Fruit fly (Drosophila melanogaster) whole organism, embryonic: ENCODE data around the gene VhaM9.7-c.

Source experiments
- Atf-2 ChIP-seq: fragments of 200-800 bp; sonication (Bioruptor generic); optimal IDR thresholded peaks from 2 replicates; lab custom pipeline; 2016; ENCODE audit warnings: missing biosample characterization, missing genetic modification characterization
- BEAF-32 ChIP-seq: fragments of 200-800 bp; sonication (Bioruptor generic); optimal IDR thresholded peaks from 3 replicates; lab custom pipeline; 2017; ENCODE audit warnings: missing biosample characterization, missing genetic modification characterization, mild to moderate bottlenecking, moderate library complexity, missing genetic modification reagents
- CG10654 ChIP-seq: fragments of 200-800 bp; sonication (Bioruptor generic); optimal IDR thresholded peaks from 2 replicates; lab custom pipeline; 2016; ENCODE audit warnings: missing biosample characterization, missing genetic modification characterization
- CG10959 ChIP-seq: fragments of 200-800 bp; sonication (Bioruptor generic); IDR thresholded peaks from 2 replicates; pipeline ENCODE4 v1.3.6; 2022; ENCODE audit warnings: missing biosample characterization, missing genetic modification characterization
- CG11696 ChIP-seq: fragments of 200-800 bp; sonication (Bioruptor generic); IDR thresholded peaks from 2 replicates; pipeline ENCODE4 v1.3.6; 2022; ENCODE audit warnings: missing biosample characterization, missing genetic modification characterization
- CG12219 ChIP-seq: fragments of 200-800 bp; sonication (Bioruptor generic); optimal IDR thresholded peaks from 3 replicates; lab custom pipeline; 2018; ENCODE audit warnings: missing biosample characterization, mild to moderate bottlenecking, missing genetic modification characterization
- CG12236 ChIP-seq: fragments of 200-800 bp; sonication (Bioruptor generic); optimal IDR thresholded peaks from 2 replicates; lab custom pipeline; 2016; ENCODE audit warnings: missing biosample characterization, missing genetic modification characterization
- CG1233 ChIP-seq: fragments of 200-800 bp; sonication (Bioruptor generic); optimal IDR thresholded peaks from 4 replicates; lab custom pipeline; 2018; ENCODE audit warnings: missing biosample characterization, mild to moderate bottlenecking, missing genetic modification characterization
- CG13123 ChIP-seq: fragments of 200-800 bp; sonication (Bioruptor generic); optimal IDR thresholded peaks from 2 replicates; lab custom pipeline; 2016; ENCODE audit warnings: missing biosample characterization, missing genetic modification characterization
- CG15073 ChIP-seq: fragments of 200-800 bp; sonication (Bioruptor generic); optimal IDR thresholded peaks from 2 replicates; lab custom pipeline; 2016; ENCODE audit warnings: missing biosample characterization, missing genetic modification characterization
- CG15269 ChIP-seq: fragments of 200-800 bp; sonication (Bioruptor generic); optimal IDR thresholded peaks from 2 replicates; lab custom pipeline; 2018; ENCODE audit warnings: missing biosample characterization, mild to moderate bottlenecking, missing genetic modification characterization, moderate library complexity
- CG15514 ChIP-seq: fragments of 200-800 bp; sonication (Bioruptor generic); optimal IDR thresholded peaks from 3 replicates; lab custom pipeline; 2017; ENCODE audit warnings: missing biosample characterization, missing genetic modification characterization, mild to moderate bottlenecking, moderate library complexity, missing genetic modification reagents
- CG15696 ChIP-seq: fragments of 200-800 bp; sonication (Bioruptor generic); optimal IDR thresholded peaks from 2 replicates; lab custom pipeline; 2019; ENCODE audit warnings: missing biosample characterization, mild to moderate bottlenecking, missing genetic modification characterization, moderate library complexity
- CG1602 ChIP-seq: fragments of 200-800 bp; sonication (Bioruptor generic); optimal IDR thresholded peaks from 3 replicates; lab custom pipeline; 2016; ENCODE audit warnings: missing biosample characterization, missing genetic modification characterization
- CG17361 ChIP-seq: fragments of 200-800 bp; sonication (Bioruptor generic); IDR thresholded peaks from 3 replicates; pipeline ENCODE4 v1.3.6; 2022; ENCODE audit warnings: missing biosample characterization, missing genetic modification characterization
- CG17912 ChIP-seq: fragments of 200-800 bp; sonication (Bioruptor generic); optimal IDR thresholded peaks from 2 replicates; lab custom pipeline; 2018; ENCODE audit warnings: missing biosample characterization, mild to moderate bottlenecking, missing genetic modification characterization
- CG42726 ChIP-seq: fragments of 200-800 bp; sonication (Bioruptor generic); IDR thresholded peaks from 2 replicates; pipeline ENCODE4 v1.3.6; 2022; ENCODE audit warnings: missing biosample characterization, missing genetic modification characterization; ENCODE audit not compliant: partially characterized antibody
- CG6254 ChIP-seq: fragments of 200-800 bp; sonication (Bioruptor generic); optimal IDR thresholded peaks from 3 replicates; lab custom pipeline; 2017; ENCODE audit warnings: mild to moderate bottlenecking, missing biosample characterization, missing genetic modification reagents, missing genetic modification characterization
- CG6272 ChIP-seq: fragments of 200-800 bp; sonication (Bioruptor generic); IDR thresholded peaks from 2 replicates; pipeline ENCODE4 v1.3.6; 2022; ENCODE audit warnings: missing biosample characterization, missing genetic modification characterization
- CG6791 ChIP-seq: fragments of 200-800 bp; sonication (Bioruptor generic); IDR thresholded peaks from 3 replicates; pipeline ENCODE4 v1.3.6; 2022; ENCODE audit warnings: missing biosample characterization, missing genetic modification characterization; ENCODE audit not compliant: partially characterized antibody
- CG6854 ChIP-seq: fragments of 200-800 bp; sonication (Bioruptor generic); optimal IDR thresholded peaks from 3 replicates; lab custom pipeline; 2017; ENCODE audit warnings: missing biosample characterization, mild to moderate bottlenecking, missing genetic modification characterization
- CG7745 ChIP-seq: fragments of 200-800 bp; sonication (Bioruptor generic); optimal IDR thresholded peaks from 2 replicates; lab custom pipeline; 2018; ENCODE audit warnings: missing biosample characterization, mild to moderate bottlenecking, missing genetic modification characterization, moderate library complexity
- CG8478 ChIP-seq: fragments of >200 bp; optimal IDR thresholded peaks from 2 replicates; lab custom pipeline; 2018
- CG9215 ChIP-seq: fragments of 200-800 bp; sonication (Bioruptor generic); IDR thresholded peaks from 2 replicates; pipeline ENCODE4 v1.3.6; 2022; ENCODE audit warnings: missing biosample characterization, missing genetic modification characterization
- CHES-1-like ChIP-seq: fragments of 200-800 bp; sonication (Bioruptor generic); optimal IDR thresholded peaks from 2 replicates; lab custom pipeline; 2016; ENCODE audit warnings: missing biosample characterization, missing genetic modification characterization
- Dip3 ChIP-seq: fragments of 200-800 bp; sonication (Bioruptor generic); optimal IDR thresholded peaks from 3 replicates; lab custom pipeline; 2016; ENCODE audit warnings: missing biosample characterization, missing genetic modification characterization
- Dp ChIP-seq: fragments of 200-800 bp; sonication (Bioruptor generic); optimal IDR thresholded peaks from 2 replicates; lab custom pipeline; 2018; ENCODE audit warnings: missing biosample characterization, mild to moderate bottlenecking, missing genetic modification characterization, moderate library complexity
- Gsc ChIP-seq: fragments of 200-800 bp; sonication (Bioruptor generic); IDR thresholded peaks from 2 replicates; pipeline ENCODE4 v1.3.6; 2022; ENCODE audit warnings: missing biosample characterization, missing genetic modification characterization
- Hey ChIP-seq: fragments of 200-800 bp; sonication (Bioruptor generic); optimal IDR thresholded peaks from 3 replicates; lab custom pipeline; 2018; ENCODE audit warnings: missing biosample characterization, mild to moderate bottlenecking, missing genetic modification characterization
- Hmr ChIP-seq: fragments of 200-800 bp; sonication (Bioruptor generic); optimal IDR thresholded peaks from 3 replicates; lab custom pipeline; 2017; ENCODE audit warnings: mild to moderate bottlenecking, missing biosample characterization, missing genetic modification reagents, missing genetic modification characterization
- Kr ChIP-seq: fragments of 200-800 bp; sonication (Bioruptor generic); optimal IDR thresholded peaks from 2 replicates; lab custom pipeline; 2017; ENCODE audit warnings: missing biosample characterization, mild to moderate bottlenecking, missing genetic modification characterization
- Lpt ChIP-seq: fragments of >200 bp; optimal IDR thresholded peaks from 2 replicates; lab custom pipeline; 2018; ENCODE audit warnings: missing biosample characterization, missing genetic modification characterization
- Rfx ChIP-seq: fragments of 200-800 bp; sonication (Bioruptor generic); IDR thresholded peaks from 2 replicates; pipeline ENCODE4 v1.3.6; 2022; ENCODE audit warnings: missing biosample characterization, missing genetic modification characterization
- aop ChIP-seq: fragments of 200-800 bp; sonication (Bioruptor generic); IDR thresholded peaks from 2 replicates; pipeline ENCODE4 v1.3.6; 2022; ENCODE audit warnings: missing biosample characterization, missing genetic modification characterization
- ato ChIP-seq: fragments of 200-800 bp; sonication (Bioruptor generic); IDR thresholded peaks from 2 replicates; pipeline ENCODE4 v1.3.6; 2022; ENCODE audit warnings: missing biosample characterization, missing genetic modification characterization; ENCODE audit not compliant: partially characterized antibody
- bigmax ChIP-seq: fragments of 200-800 bp; sonication (Bioruptor generic); optimal IDR thresholded peaks from 2 replicates; lab custom pipeline; 2018; ENCODE audit warnings: missing biosample characterization, mild to moderate bottlenecking, missing genetic modification characterization
- caup ChIP-seq: fragments of 200-800 bp; sonication (Bioruptor generic); optimal IDR thresholded peaks from 3 replicates; lab custom pipeline; 2017; ENCODE audit warnings: missing biosample characterization, mild to moderate bottlenecking, missing genetic modification characterization, moderate library complexity; ENCODE audit not compliant: severe bottlenecking
- ci ChIP-seq: fragments of 200-800 bp; sonication (Bioruptor generic); IDR thresholded peaks from 3 replicates; pipeline ENCODE4 v1.3.6; 2022; ENCODE audit warnings: missing biosample characterization, missing genetic modification characterization
- dpn ChIP-seq, 2 experiments: fragments of 200-800 bp; sonication (Bioruptor generic); optimal IDR thresholded peaks; 3 replicates each; lab custom pipeline; 2016; ENCODE audit warnings: missing biosample characterization in 2 of 2, missing genetic modification characterization in 2 of 2
- exex ChIP-seq: fragments of 200-800 bp; sonication (Bioruptor generic); optimal IDR thresholded peaks from 4 replicates; lab custom pipeline; 2018; ENCODE audit warnings: missing biosample characterization, mild to moderate bottlenecking, missing genetic modification characterization, moderate library complexity
- grau ChIP-seq: fragments of 200-800 bp; optimal IDR thresholded peaks from 3 replicates; lab custom pipeline; 2019; ENCODE audit warnings: missing biosample characterization, mild to moderate bottlenecking, missing genetic modification characterization, moderate library complexity
- h ChIP-seq: fragments of >200 bp; optimal IDR thresholded peaks from 2 replicates; lab custom pipeline; 2017
- knrl ChIP-seq: fragments of 200-800 bp; sonication (Bioruptor generic); IDR thresholded peaks from 3 replicates; pipeline ENCODE4 v1.3.6; 2022; ENCODE audit warnings: missing biosample characterization, missing genetic modification characterization; ENCODE audit not compliant: partially characterized antibody
- lmd ChIP-seq: fragments of 200-800 bp; sonication (Bioruptor generic); IDR thresholded peaks from 2 replicates; pipeline ENCODE4 v1.3.6; 2022; ENCODE audit warnings: missing biosample characterization, missing genetic modification characterization
- luna ChIP-seq: fragments of 200-800 bp; sonication (Bioruptor generic); optimal IDR thresholded peaks from 2 replicates; lab custom pipeline; 2016; ENCODE audit warnings: missing biosample characterization, missing genetic modification characterization
- nau ChIP-seq: fragments of 200-800 bp; sonication (Bioruptor generic); optimal IDR thresholded peaks from 3 replicates; lab custom pipeline; 2017; ENCODE audit warnings: missing biosample characterization, mild to moderate bottlenecking, missing genetic modification characterization, missing genetic modification reagents
- odd ChIP-seq: fragments of 200-800 bp; sonication (Bioruptor generic); optimal IDR thresholded peaks from 2 replicates; lab custom pipeline; 2017; ENCODE audit warnings: missing biosample characterization, mild to moderate bottlenecking, missing genetic modification characterization
- psq ChIP-seq: fragments of 200-800 bp; sonication (Bioruptor generic); optimal IDR thresholded peaks from 2 replicates; lab custom pipeline; 2017; ENCODE audit warnings: missing biosample characterization, missing genetic modification characterization
- sc ChIP-seq, 3 experiments: fragments of >200 bp in 2 of 3; fragments of 200-800 bp in 1 of 3; sonication (Bioruptor generic) in 1 of 3; optimal IDR thresholded peaks; 2 replicates in 2 of 3; 3 replicates in 1 of 3; lab custom pipeline; 2017; ENCODE audit warnings: mild to moderate bottlenecking in 1 of 3, missing biosample characterization in 1 of 3, missing genetic modification characterization in 1 of 3, missing genetic modification reagents in 1 of 3
- trem ChIP-seq: fragments of 200-800 bp; optimal IDR thresholded peaks from 3 replicates; lab custom pipeline; 2019; ENCODE audit warnings: missing biosample characterization, mild to moderate bottlenecking, missing genetic modification characterization, moderate library complexity
- twi ChIP-seq: fragments of 200-800 bp; optimal IDR thresholded peaks from 2 replicates; lab custom pipeline; 2019; ENCODE audit warnings: missing biosample characterization, mild to moderate bottlenecking, missing genetic modification characterization, moderate library complexity

The VhaM9.7-c gene

dm6 chr3L:4227164-4227563 is 40.5 kb upstream of the VhaM9.7-c start, which contains the start of gene CG46460 (continued):
- no peak for TF ChIP-seq CHES-1-like (GFP tag; lab: Kevin White, UChicago)
- TF ChIP-seq CG6854, result no peak
- TF ChIP-seq CG1233 (GFP tag; lab: Kevin White, UChicago), result no peak
- TF ChIP-seq ci (GFP tag; lab: Robert Waterston, UW), result peak; percentile 64
- no peak for TF ChIP-seq psq (GFP tag; lab: Kevin White, UChicago)
- no peak for TF ChIP-seq CG1602 (GFP tag; lab: Kevin White, UChicago)
- no peak for TF ChIP-seq ato (GFP tag; lab: Robert Waterston, UW)
- no peak for TF ChIP-seq Dip3 (GFP tag; lab: Kevin White, UChicago)
- TF ChIP-seq CG15269 (tag; lab: Kevin White, UChicago), result no peak
- TF ChIP-seq Hey (tag; lab: Kevin White, UChicago), result no peak
- TF ChIP-seq CG13123 (GFP tag; lab: Kevin White, UChicago), result no peak
- TF ChIP-seq caup (GFP tag; lab: Kevin White, UChicago), result no peak
- peak; percentile 21 for TF ChIP-seq grau (tag; lab: Kevin White, UChicago)
- no peak for TF ChIP-seq odd (GFP tag; lab: Kevin White, UChicago)
- TF ChIP-seq CG10959 (GFP tag; lab: Robert Waterston, UW), result no peak
- no peak for TF ChIP-seq CG7745 (tag; lab: Kevin White, UChicago)
- no peak for TF ChIP-seq CG12236 (GFP tag; lab: Kevin White, UChicago)
- TF ChIP-seq Lpt, result no peak
- TF ChIP-seq CG10654 (GFP tag; lab: Kevin White, UChicago), result no peak
- no peak for TF ChIP-seq Kr (GFP tag; lab: Kevin White, UChicago)
- TF ChIP-seq trem (tag; lab: Kevin White, UChicago), result no peak
- TF ChIP-seq Dp (GFP tag; lab: Kevin White, UChicago), result no peak
- TF ChIP-seq Gsc, result no peak
- TF ChIP-seq h (lab: Kevin White, UChicago), result no peak
- no peak for TF ChIP-seq BEAF-32
- no peak for TF ChIP-seq CG12219 (GFP tag; lab: Kevin White, UChicago)
- no peak for TF ChIP-seq twi (tag; lab: Kevin White, UChicago)
- no peak for TF ChIP-seq nau (GFP tag; lab: Kevin White, UChicago)
- TF ChIP-seq aop, result no peak
- TF ChIP-seq CG6254 (GFP tag; lab: Kevin White, UChicago), result no peak
- no peak for TF ChIP-seq bigmax (GFP tag; lab: Kevin White, UChicago)
- TF ChIP-seq CG6272 (GFP tag; lab: Robert Waterston, UW), result no peak
- TF ChIP-seq CG6791 (GFP tag; lab: Robert Waterston, UW), result peak; percentile 40; the same call in 2 of the 3 replicates
- TF ChIP-seq CG15514 (GFP tag; lab: Kevin White, UChicago), result no peak
- no peak for TF ChIP-seq CG42726 (GFP tag; lab: Robert Waterston, UW)
- TF ChIP-seq sc (optimal IDR thresholded peaks at IDR 0.05; lab: Kevin White, UChicago), result no peak
- TF ChIP-seq sc (GFP tag; optimal IDR thresholded peaks at IDR 0.05; lab: Kevin White, UChicago), result no peak
- no peak for TF ChIP-seq CG9215 (GFP tag; lab: Robert Waterston, UW)
- no peak for TF ChIP-seq CG15696 (tag; lab: Kevin White, UChicago)
- TF ChIP-seq knrl (GFP tag; lab: Robert Waterston, UW), result no peak
- 0 out of 2 replicates have a peak, but pooled peaks have one; percentile 12 for TF ChIP-seq Rfx (GFP tag; lab: Robert Waterston, UW)
- TF ChIP-seq Atf-2, result no peak
- TF ChIP-seq CG17912, result no peak
- no peak for TF ChIP-seq CG17361 (GFP tag; lab: Robert Waterston, UW)
- no peak for TF ChIP-seq dpn (GFP tag; optimal IDR thresholded peaks at IDR 0.05; lab: Kevin White, UChicago)
- TF ChIP-seq luna (GFP tag; lab: Kevin White, UChicago), result no peak
- TF ChIP-seq exex, result no peak
- no peak for TF ChIP-seq CG11696 (GFP tag; lab: Robert Waterston, UW)
- no peak for TF ChIP-seq CG15073 (GFP tag; lab: Kevin White, UChicago)
- no peak for TF ChIP-seq lmd (GFP tag; lab: Robert Waterston, UW)
- TF ChIP-seq Hmr, result peak; percentile 27
- TF ChIP-seq CG8478 (lab: Kevin White, UChicago), result no peak
